Fruit fly (Drosophila melanogaster) whole organism, embryonic: ENCODE data around the gene Rsph3.
A peak's percentile ranks its signal among the peaks of the same experiment; 100 is the strongest.

Experiments
- ATbp ChIP-seq: fragments of 200-800 bp; sonication (Bioruptor generic); optimal IDR thresholded peaks from 2 replicates; lab custom pipeline; 2017; ENCODE audit warnings: missing biosample characterization, mild to moderate bottlenecking, missing genetic modification characterization, missing genetic modification reagents
- B-H2 ChIP-seq: fragments of 200-800 bp; sonication (Bioruptor generic); optimal IDR thresholded peaks from 2 replicates; lab custom pipeline; 2018; ENCODE audit warnings: missing biosample characterization, mild to moderate bottlenecking, missing genetic modification characterization
- CG10267 ChIP-seq: fragments of 200-800 bp; sonication (Bioruptor generic); optimal IDR thresholded peaks from 2 replicates; lab custom pipeline; 2018; ENCODE audit warnings: missing biosample characterization, mild to moderate bottlenecking, missing genetic modification characterization, moderate library complexity
- CG10543 ChIP-seq: fragments of 200-800 bp; sonication (Bioruptor generic); optimal IDR thresholded peaks from 3 replicates; lab custom pipeline; 2017; ENCODE audit warnings: missing biosample characterization, mild to moderate bottlenecking, missing genetic modification characterization, moderate library complexity
- CG11723 ChIP-seq: fragments of 200-800 bp; sonication (Bioruptor generic); optimal IDR thresholded peaks from 2 replicates; lab custom pipeline; 2017; ENCODE audit warnings: missing biosample characterization, mild to moderate bottlenecking, missing genetic modification characterization
- CG12155 ChIP-seq: fragments of 200-800 bp; sonication (Bioruptor generic); optimal IDR thresholded peaks from 3 replicates; lab custom pipeline; 2016; ENCODE audit warnings: missing biosample characterization, missing genetic modification characterization
- CG12219 ChIP-seq: fragments of 200-800 bp; sonication (Bioruptor generic); optimal IDR thresholded peaks from 3 replicates; lab custom pipeline; 2018; ENCODE audit warnings: missing biosample characterization, mild to moderate bottlenecking, missing genetic modification characterization
- CG12744 ChIP-seq: fragments of 200-800 bp; sonication (Bioruptor generic); optimal IDR thresholded peaks from 2 replicates; lab custom pipeline; 2016; ENCODE audit warnings: missing biosample characterization, missing genetic modification characterization
- CG13424 ChIP-seq: fragments of 200-800 bp; sonication (Bioruptor generic); optimal IDR thresholded peaks from 2 replicates; lab custom pipeline; 2019; ENCODE audit warnings: missing biosample characterization, mild to moderate bottlenecking, missing genetic modification characterization, moderate library complexity
- CG14441 ChIP-seq: fragments of 200-800 bp; sonication (Bioruptor generic); IDR thresholded peaks from 2 replicates; pipeline ENCODE4 v1.3.6; 2022; ENCODE audit warnings: missing biosample characterization, missing genetic modification characterization
- CG14860 ChIP-seq: fragments of 200-800 bp; sonication (Bioruptor generic); IDR thresholded peaks from 3 replicates; pipeline ENCODE4 v1.3.6; 2022; ENCODE audit warnings: missing biosample characterization, missing genetic modification characterization; ENCODE audit not compliant: partially characterized antibody
- CG15479 ChIP-seq: fragments of 200-800 bp; sonication (Bioruptor generic); optimal IDR thresholded peaks from 3 replicates; lab custom pipeline; 2019; ENCODE audit warnings: missing biosample characterization, mild to moderate bottlenecking, missing genetic modification characterization, moderate library complexity
- CG1603 ChIP-seq: fragments of 200-800 bp; sonication (Bioruptor generic); optimal IDR thresholded peaks from 2 replicates; lab custom pipeline; 2019; ENCODE audit warnings: missing biosample characterization, mild to moderate bottlenecking, missing genetic modification characterization, moderate library complexity
- CG17829 ChIP-seq: fragments of 200-800 bp; optimal IDR thresholded peaks from 2 replicates; lab custom pipeline; 2019; ENCODE audit warnings: missing biosample characterization, mild to moderate bottlenecking, missing genetic modification characterization, moderate library complexity
- CG18619 ChIP-seq: fragments of 200-800 bp; sonication (Bioruptor generic); optimal IDR thresholded peaks from 3 replicates; lab custom pipeline; 2017; ENCODE audit warnings: missing biosample characterization, mild to moderate bottlenecking, missing genetic modification characterization
- CG2116 ChIP-seq: fragments of 200-800 bp; sonication (Bioruptor generic); optimal IDR thresholded peaks from 3 replicates; lab custom pipeline; 2018; ENCODE audit warnings: missing biosample characterization, mild to moderate bottlenecking, missing genetic modification characterization
- CG2678 ChIP-seq: fragments of 200-800 bp; sonication (Bioruptor generic); optimal IDR thresholded peaks from 3 replicates; lab custom pipeline; 2019; ENCODE audit warnings: missing biosample characterization, mild to moderate bottlenecking, missing genetic modification characterization, moderate library complexity
- CG4404 ChIP-seq: fragments of 200-800 bp; sonication (Bioruptor generic); IDR thresholded peaks from 2 replicates; pipeline ENCODE4 v1.3.6; 2022; ENCODE audit warnings: missing biosample characterization, missing genetic modification characterization
- CG4617 ChIP-seq: fragments of 200-800 bp; sonication (Bioruptor generic); optimal IDR thresholded peaks from 3 replicates; lab custom pipeline; 2016; ENCODE audit warnings: missing biosample characterization, missing genetic modification characterization, borderline replicate concordance
- CG6654 ChIP-seq: fragments of 200-800 bp; sonication (Bioruptor generic); optimal IDR thresholded peaks from 2 replicates; lab custom pipeline; 2017; ENCODE audit warnings: missing biosample characterization, mild to moderate bottlenecking, missing genetic modification characterization
- CG7372 ChIP-seq: fragments of 200-800 bp; sonication (Bioruptor generic); IDR thresholded peaks from 2 replicates; pipeline ENCODE4 v1.3.6; 2022; ENCODE audit warnings: missing biosample characterization, missing genetic modification characterization
- CG7839 ChIP-seq: fragments of 200-800 bp; sonication (Bioruptor generic); optimal IDR thresholded peaks from 3 replicates; lab custom pipeline; 2018; ENCODE audit warnings: missing biosample characterization, mild to moderate bottlenecking, missing genetic modification characterization, moderate library complexity
- CG7963 ChIP-seq: fragments of 200-800 bp; sonication (Bioruptor generic); IDR thresholded peaks from 3 replicates; pipeline ENCODE4 v1.3.6; 2022; ENCODE audit warnings: missing biosample characterization, missing genetic modification characterization; ENCODE audit not compliant: partially characterized antibody
- CG8478 ChIP-seq: fragments of >200 bp; optimal IDR thresholded peaks from 2 replicates; lab custom pipeline; 2018
- Dbx ChIP-seq: fragments of 200-800 bp; sonication (Bioruptor generic); IDR thresholded peaks from 3 replicates; pipeline ENCODE4 v1.3.6; 2022; ENCODE audit warnings: missing biosample characterization, missing genetic modification characterization
- Dp ChIP-seq: fragments of 200-800 bp; sonication (Bioruptor generic); optimal IDR thresholded peaks from 2 replicates; lab custom pipeline; 2018; ENCODE audit warnings: missing biosample characterization, mild to moderate bottlenecking, missing genetic modification characterization, moderate library complexity
- E2f2 ChIP-seq: fragments of 200-800 bp; sonication (Bioruptor generic); IDR thresholded peaks from 2 replicates; pipeline ENCODE4 v1.3.6; 2022; ENCODE audit warnings: missing biosample characterization, missing genetic modification characterization
- Ets65A ChIP-seq: fragments of 200-800 bp; sonication (Bioruptor generic); peaks from one replicate; lab custom pipeline; 2016; ENCODE audit warnings: missing biosample characterization, missing genetic modification characterization
- Gug ChIP-seq: fragments of 200-800 bp; sonication (Bioruptor generic); IDR thresholded peaks from 4 replicates; pipeline ENCODE4 v1.3.6; 2022; ENCODE audit warnings: missing biosample characterization, missing genetic modification characterization
- HmgZ ChIP-seq: fragments of 200-800 bp; sonication (Bioruptor generic); optimal IDR thresholded peaks from 2 replicates; lab custom pipeline; 2018; ENCODE audit warnings: missing biosample characterization, mild to moderate bottlenecking, missing genetic modification characterization
- Hsf ChIP-seq: fragments of 200-800 bp; sonication (Bioruptor generic); optimal IDR thresholded peaks from 3 replicates; lab custom pipeline; 2016; ENCODE audit warnings: missing biosample characterization, missing genetic modification characterization
- Mes4 ChIP-seq: fragments of 200-800 bp; sonication (Bioruptor generic); optimal IDR thresholded peaks from 2 replicates; lab custom pipeline; 2016; ENCODE audit warnings: missing biosample characterization, missing genetic modification characterization
- Nf-YC ChIP-seq: fragments of 200-800 bp; optimal IDR thresholded peaks from 3 replicates; lab custom pipeline; 2019; ENCODE audit warnings: missing biosample characterization, mild to moderate bottlenecking, missing genetic modification characterization, moderate library complexity
- Sry-β ChIP-seq: fragments of 200-800 bp; sonication (Bioruptor generic); optimal IDR thresholded peaks from 2 replicates; lab custom pipeline; 2018; ENCODE audit warnings: missing biosample characterization, mild to moderate bottlenecking, missing genetic modification characterization, moderate library complexity
- chif ChIP-seq, 2 experiments: fragments of 200-800 bp; sonication (Bioruptor generic); optimal IDR thresholded peaks; 3 replicates each; lab custom pipeline; 2016; ENCODE audit warnings: missing biosample characterization in 2 of 2, missing genetic modification characterization in 2 of 2
- dpn ChIP-seq, 2 experiments: fragments of 200-800 bp; sonication (Bioruptor generic); optimal IDR thresholded peaks; 3 replicates each; lab custom pipeline; 2016; ENCODE audit warnings: missing biosample characterization in 2 of 2, missing genetic modification characterization in 2 of 2
- dysf ChIP-seq: fragments of 200-800 bp; sonication (Bioruptor generic); IDR thresholded peaks from 3 replicates; pipeline ENCODE4 v1.3.6; 2022; ENCODE audit warnings: missing biosample characterization, missing genetic modification characterization
- lola ChIP-seq, 3 experiments: fragments of >200 bp in 2 of 3; fragments of 200-800 bp in 1 of 3; sonication (Bioruptor generic) in 1 of 3; optimal IDR thresholded peaks; 2 replicates each; lab custom pipeline; 2017 to 2019; ENCODE audit warnings: missing biosample characterization in 3 of 3, missing genetic modification characterization in 3 of 3, mild to moderate bottlenecking in 1 of 3, moderate library complexity in 1 of 3
- nmo ChIP-seq: fragments of 200-800 bp; sonication (Bioruptor generic); optimal IDR thresholded peaks from 2 replicates; lab custom pipeline; 2018; ENCODE audit warnings: missing biosample characterization, mild to moderate bottlenecking, missing genetic modification characterization, moderate library complexity
- pita ChIP-seq: fragments of 200-800 bp; sonication (Bioruptor generic); optimal IDR thresholded peaks from 2 replicates; lab custom pipeline; 2017; ENCODE audit warnings: missing biosample characterization, mild to moderate bottlenecking, missing genetic modification characterization
- rib ChIP-seq: fragments of 200-800 bp; sonication (Bioruptor generic); IDR thresholded peaks from 2 replicates; pipeline ENCODE4 v1.3.6; 2022; ENCODE audit warnings: missing biosample characterization, missing genetic modification characterization
- sens ChIP-seq: fragments of 200-800 bp; sonication (Bioruptor generic); peaks from one replicate; lab custom pipeline; 2016; ENCODE audit warnings: missing biosample characterization, missing genetic modification characterization
- sug ChIP-seq: fragments of 200-800 bp; optimal IDR thresholded peaks from 2 replicates; lab custom pipeline; 2019; ENCODE audit warnings: missing biosample characterization, mild to moderate bottlenecking, missing genetic modification characterization, moderate library complexity
- tin ChIP-seq: fragments of 200-800 bp; sonication (Bioruptor generic); optimal IDR thresholded peaks from 3 replicates; lab custom pipeline; 2016; ENCODE audit warnings: missing biosample characterization, missing genetic modification characterization
- tll ChIP-seq, 2 experiments: fragments of 200-800 bp in 1 of 2; fragments of >200 bp in 1 of 2; sonication (Bioruptor generic) in 1 of 2; optimal IDR thresholded peaks; 2 replicates each; lab custom pipeline; 2017 to 2019; ENCODE audit warnings: missing biosample characterization in 2 of 2, missing genetic modification characterization in 2 of 2, mild to moderate bottlenecking in 1 of 2, moderate library complexity in 1 of 2
- unc-4 ChIP-seq: fragments of 200-800 bp; sonication (Bioruptor generic); IDR thresholded peaks from 2 replicates; pipeline ENCODE4 v1.3.6; 2022; ENCODE audit warnings: missing biosample characterization, missing genetic modification characterization; ENCODE audit not compliant: partially characterized antibody
- vnd ChIP-seq: fragments of 200-800 bp; sonication (Bioruptor generic); IDR thresholded peaks from 3 replicates; pipeline ENCODE4 v1.3.6; 2022; ENCODE audit warnings: missing biosample characterization, missing genetic modification characterization; ENCODE audit not compliant: partially characterized antibody

The Rsph3 gene

dm6 chr3L:6752278-6753096 is 10.6 kb downstream of the Rsph3 start, which contains the start of the genes velo and Sbds (continued):
- TF ChIP-seq CG2116 (peak; percentile 98), CG12219 (GFP tag; lab: Kevin White, UChicago) (no peak), CG18619 (GFP tag; lab: Kevin White, UChicago) (no peak), CG14860 (GFP tag; lab: Robert Waterston, UW) (peak; percentile 25; the same call in 1 of the 3 replicates), unc-4 (GFP tag; lab: Robert Waterston, UW) (peak; percentile 70), Mes4 (GFP tag; lab: Kevin White, UChicago) (peak; percentile 9), dysf (GFP tag; lab: Robert Waterston, UW) (0 out of 3 replicates have a peak, but pooled peaks have one; percentile 30), CG4617 (GFP tag; lab: Kevin White, UChicago) (peak; percentile 42), CG12744 (GFP tag; lab: Kevin White, UChicago) (no peak), Dp (GFP tag; lab: Kevin White, UChicago) (peak; percentile 12), tll (GFP tag; optimal IDR thresholded peaks at IDR 0.05; lab: Kevin White, UChicago) (peak in 1 of 2 experiments; percentile 4), Gug (0 out of 4 replicates have a peak, but pooled peaks have one; percentile 24), Hsf (GFP tag; lab: Kevin White, UChicago) (no peak), Ets65A (peak; percentile 45), Nf-YC (peak; percentile 67), pita (GFP tag; lab: Kevin White, UChicago) (no peak), CG17829 (tag; lab: Kevin White, UChicago) (peak; percentile 47), CG7372 (GFP tag; lab: Robert Waterston, UW) (peak; percentile 42; the same call in 1 of the 2 replicates), B-H2 (GFP tag; lab: Kevin White, UChicago) (peak; percentile 56), lola (GFP tag; optimal IDR thresholded peaks at IDR 0.05; lab: Kevin White, UChicago) (peak in 1 of 3 experiments; percentile 28), Dbx (GFP tag; lab: Robert Waterston, UW) (peak; percentile 42; the same call in 2 of the 3 replicates), CG11723 (GFP tag; lab: Kevin White, UChicago) (no peak), CG4404 (GFP tag; lab: Robert Waterston, UW) (peak; percentile 22; the same call in 1 of the 2 replicates), CG8478 (lab: Kevin White, UChicago) (no peak), chif (GFP tag; optimal IDR thresholded peaks at IDR 0.05; lab: Kevin White, UChicago) (no peak), sug (peak; percentile 62), CG14441 (GFP tag; lab: Robert Waterston, UW) (0 out of 2 replicates have a peak, but pooled peaks have one; percentile 14), Sry-β (GFP tag; lab: Kevin White, UChicago) (peak; percentile 71), ATbp (GFP tag; lab: Kevin White, UChicago) (no peak), E2f2 (GFP tag; lab: Robert Waterston, UW) (peak; percentile 42; the same call in 1 of the 2 replicates), CG13424 (tag; lab: Kevin White, UChicago) (peak; percentile 74), HmgZ (peak; percentile 69), CG7963 (GFP tag; lab: Robert Waterston, UW) (0 out of 3 replicates have a peak, but pooled peaks have one; percentile 10), CG10543 (peak; percentile 71), CG7839 (peak; percentile 49), nmo (GFP tag; lab: Kevin White, UChicago) (peak; percentile 57), tin (GFP tag; lab: Kevin White, UChicago) (peak; percentile 0), dpn (GFP tag; optimal IDR thresholded peaks at IDR 0.05; lab: Kevin White, UChicago) (peak; percentile 32 to 44), vnd (GFP tag; lab: Robert Waterston, UW) (peak; percentile 68), CG2678 (tag; lab: Kevin White, UChicago) (peak; percentile 69), rib (GFP tag; lab: Robert Waterston, UW) (peak; percentile 56), CG15479 (GFP tag; lab: Kevin White, UChicago) (no peak), CG1603 (tag; lab: Kevin White, UChicago) (peak; percentile 68), CG12155 (peak; percentile 30), CG10267 (tag; lab: Kevin White, UChicago) (peak; percentile 48), sens (GFP tag; lab: Kevin White, UChicago) (peak; percentile 53), CG6654 (GFP tag; lab: Kevin White, UChicago) (no peak)
